Fruit fly (Drosophila melanogaster): ENCODE data around the gene Ccp84Af.

The Ccp84Af gene

dm6 chr3R:6662613-6663288, 27.3 kb downstream of the Ccp84Af start (continued):
- TF ChIP-seq CG5953 (GFP tag; IDR thresholded peaks at IDR 0.05) (no peak), gcm (GFP tag; optimal IDR thresholded peaks at IDR 0.05) (no peak), Hr39 (optimal IDR thresholded peaks at IDR 0.05) (peak; percentile 65), pho (GFP tag; optimal IDR thresholded peaks at IDR 0.05) (no peak), row (GFP tag; IDR thresholded peaks at IDR 0.05) (0 out of 3 replicates have a peak, but pooled peaks have one; percentile 15), lola (GFP tag; optimal IDR thresholded peaks at IDR 0.05) (peak in 1 of 3 experiments; percentile 51), CG2120 (GFP tag; optimal IDR thresholded peaks at IDR 0.05) (no peak)

dm6 chr3R:6659941-6660340, 30.1 kb downstream of the Ccp84Af start, which contains the start of gene agt:
Gene agt, minus strand, starts transcription at chr3R:6660100.
- TF ChIP-seq CG7271 (tag; optimal IDR thresholded peaks at IDR 0.05) (no peak), nerfin-1 (tag; optimal IDR thresholded peaks at IDR 0.05) (no peak), danr (GFP tag; IDR thresholded peaks at IDR 0.05) (no peak), CG31388 (GFP tag; optimal IDR thresholded peaks at IDR 0.05) (no peak), kay (GFP tag; optimal IDR thresholded peaks at IDR 0.05) (no peak), stc (GFP tag; IDR thresholded peaks at IDR 0.05) (no peak), insv (GFP tag; optimal IDR thresholded peaks at IDR 0.05) (no peak), shn (GFP tag; optimal IDR thresholded peaks at IDR 0.05) (no peak), CG18599 (GFP tag; optimal IDR thresholded peaks at IDR 0.05) (no peak), D (optimal IDR thresholded peaks at IDR 0.05) (no peak), D (GFP tag; optimal IDR thresholded peaks at IDR 0.05) (no peak), ro (GFP tag; IDR thresholded peaks at IDR 0.05) (no peak), Hr78 (GFP tag; optimal IDR thresholded peaks at IDR 0.05) (no peak), Nf-YA (GFP tag; IDR thresholded peaks at IDR 0.05) (no peak), CG30020 (tag; optimal IDR thresholded peaks at IDR 0.05) (no peak), ci (GFP tag; IDR thresholded peaks at IDR 0.05) (no peak), fd64A (GFP tag; optimal IDR thresholded peaks at IDR 0.05) (no peak), br (optimal IDR thresholded peaks at IDR 0.05) (no peak), HLHmδ (GFP tag; optimal IDR thresholded peaks at IDR 0.05) (no peak), klu (GFP tag; IDR thresholded peaks at IDR 0.05) (no peak), sens-2 (GFP tag; IDR thresholded peaks at IDR 0.05) (no peak), ato (GFP tag; IDR thresholded peaks at IDR 0.05; ENCODE audit: partially characterized antibody) (no peak), twi (tag; optimal IDR thresholded peaks at IDR 0.05) (no peak), mam (GFP tag; optimal IDR thresholded peaks at IDR 0.05) (no peak), sim (GFP tag; IDR thresholded peaks at IDR 0.05) (no peak), nau (GFP tag; optimal IDR thresholded peaks at IDR 0.05) (no peak), pho (GFP tag; optimal IDR thresholded peaks at IDR 0.05) (no peak), Hand (GFP tag; optimal IDR thresholded peaks at IDR 0.05) (no peak), CG33557 (GFP tag; optimal IDR thresholded peaks at IDR 0.05) (no peak), nom (GFP tag; optimal IDR thresholded peaks at IDR 0.05) (no peak), CG2129 (GFP tag; IDR thresholded peaks at IDR 0.05; ENCODE audit: partially characterized antibody) (no peak), odd (GFP tag; optimal IDR thresholded peaks at IDR 0.05) (no peak), CG4617 (GFP tag; optimal IDR thresholded peaks at IDR 0.05; ENCODE audit: borderline replicate concordance) (peak; percentile 15), wek (GFP tag; optimal IDR thresholded peaks at IDR 0.05) (no peak), CG16779 (GFP tag; IDR thresholded peaks at IDR 0.05) (no peak), Myb (GFP tag; optimal IDR thresholded peaks at IDR 0.05) (peak; percentile 50), crc (GFP tag; optimal IDR thresholded peaks at IDR 0.05) (no peak), Xrp1 (GFP tag; IDR thresholded peaks at IDR 0.05) (0 out of 2 replicates have a peak, but pooled peaks have one; percentile 17), H15 (GFP tag; IDR thresholded peaks at IDR 0.05) (no peak), Dek (tag; optimal IDR thresholded peaks at IDR 0.05) (no peak), CG4854 (GFP tag; optimal IDR thresholded peaks at IDR 0.05) (no peak), CG6272 (GFP tag; IDR thresholded peaks at IDR 0.05) (no peak), Dad (GFP tag; optimal IDR thresholded peaks at IDR 0.05) (no peak), disco-r (GFP tag; optimal IDR thresholded peaks at IDR 0.05) (no peak)
